Fruit fly (Drosophila melanogaster): ENCODE measurements around the gene cas.

cas gene

dm6 chr3R:5758624-5759209 lies 42.1 kb upstream of the cas start, which contains the start of gene Sec8 (continued):
- TF ChIP-seq CG12659 (GFP tag; optimal IDR thresholded peaks at IDR 0.05) (peak; percentile 56), nau (GFP tag; optimal IDR thresholded peaks at IDR 0.05) (no peak), gt (GFP tag; IDR thresholded peaks at IDR 0.05) (no peak), dmrt11E (tag; optimal IDR thresholded peaks at IDR 0.05) (peak; percentile 3), bigmax (GFP tag; optimal IDR thresholded peaks at IDR 0.05) (no peak), CG10543 (GFP tag; optimal IDR thresholded peaks at IDR 0.05) (no peak), Asciz (GFP tag; optimal IDR thresholded peaks at IDR 0.05) (no peak), CG7987 (GFP tag; optimal IDR thresholded peaks at IDR 0.05) (no peak), dmrt99B (tag; optimal IDR thresholded peaks at IDR 0.05) (no peak), Awh (GFP tag; IDR thresholded peaks at IDR 0.05) (0 out of 2 replicates have a peak, but pooled peaks have one; percentile 24), Lim3 (GFP tag; IDR thresholded peaks at IDR 0.05) (no peak), zfh1 (GFP tag; IDR thresholded peaks at IDR 0.05) (no peak), CG30020 (tag; optimal IDR thresholded peaks at IDR 0.05) (peak; percentile 31), CG10321 (GFP tag; IDR thresholded peaks at IDR 0.05) (no peak), sim (GFP tag; IDR thresholded peaks at IDR 0.05) (no peak), CG11456 (GFP tag; IDR thresholded peaks at IDR 0.05) (peak; percentile 56; the same call in 1 of the 3 replicates), CG10366 (GFP tag; IDR thresholded peaks at IDR 0.05) (peak; percentile 25; the same call in 1 of the 2 replicates), sens-2 (GFP tag; IDR thresholded peaks at IDR 0.05) (no peak), HLHmδ (GFP tag; optimal IDR thresholded peaks at IDR 0.05) (no peak), CG8089 (GFP tag; optimal IDR thresholded peaks at IDR 0.05) (no peak), p53 (GFP tag; optimal IDR thresholded peaks at IDR 0.05) (no peak), ttk (GFP tag; IDR thresholded peaks at IDR 0.05) (no peak), CG31441 (GFP tag; IDR thresholded peaks at IDR 0.05) (no peak), gsb-n (tag; optimal IDR thresholded peaks at IDR 0.05) (no peak), CG4282 (GFP tag; optimal IDR thresholded peaks at IDR 0.05) (peak; percentile 37), org-1 (GFP tag; optimal IDR thresholded peaks at IDR 0.05) (no peak), CG4404 (GFP tag; IDR thresholded peaks at IDR 0.05) (no peak; the same call in 1 of the 2 replicates), CG6683 (GFP tag; optimal IDR thresholded peaks at IDR 0.05) (no peak), ara (GFP tag; IDR thresholded peaks at IDR 0.05) (no peak), vfl (GFP tag; optimal IDR thresholded peaks at IDR 0.05) (no peak), E2f2 (GFP tag; IDR thresholded peaks at IDR 0.05) (peak; percentile 94), CG13775 (GFP tag; optimal IDR thresholded peaks at IDR 0.05) (peak; percentile 18), CG3281 (GFP tag; optimal IDR thresholded peaks at IDR 0.05) (no peak), Bgb (GFP tag; IDR thresholded peaks at IDR 0.05; ENCODE audit: partially characterized antibody) (peak; percentile 91), row (GFP tag; IDR thresholded peaks at IDR 0.05) (peak; percentile 77), hkb (optimal IDR thresholded peaks at IDR 0.05) (no peak), hkb (GFP tag; IDR thresholded peaks at IDR 0.05) (no peak), crol (GFP tag; IDR thresholded peaks at IDR 0.05) (no peak), CG12769 (tag; optimal IDR thresholded peaks at IDR 0.05) (no peak), CG9876 (GFP tag; optimal IDR thresholded peaks at IDR 0.05) (peak; percentile 7), YL-1 (GFP tag; optimal IDR thresholded peaks at IDR 0.05) (peak; percentile 68), CG4328 (GFP tag; optimal IDR thresholded peaks at IDR 0.05) (no peak), odd (GFP tag; optimal IDR thresholded peaks at IDR 0.05) (no peak), Ada2b (GFP tag; IDR thresholded peaks at IDR 0.05) (no peak), fd96Cb (tag; optimal IDR thresholded peaks at IDR 0.05) (no peak), CG33213 (GFP tag; optimal IDR thresholded peaks at IDR 0.05) (peak; percentile 85), Hsf (GFP tag; optimal IDR thresholded peaks at IDR 0.05) (peak; percentile 53), CG18599 (GFP tag; optimal IDR thresholded peaks at IDR 0.05) (no peak), CG14050 (GFP tag; IDR thresholded peaks at IDR 0.05) (no peak), dati (GFP tag; IDR thresholded peaks at IDR 0.05) (no peak), CG4854 (GFP tag; optimal IDR thresholded peaks at IDR 0.05) (no peak), CG11093 (GFP tag; IDR thresholded peaks at IDR 0.05) (no peak)

Data from whole organism, embryonic.